4 fruit fly cellular contexts compared by ENCODE assay signal in the genomic region with DNA sequence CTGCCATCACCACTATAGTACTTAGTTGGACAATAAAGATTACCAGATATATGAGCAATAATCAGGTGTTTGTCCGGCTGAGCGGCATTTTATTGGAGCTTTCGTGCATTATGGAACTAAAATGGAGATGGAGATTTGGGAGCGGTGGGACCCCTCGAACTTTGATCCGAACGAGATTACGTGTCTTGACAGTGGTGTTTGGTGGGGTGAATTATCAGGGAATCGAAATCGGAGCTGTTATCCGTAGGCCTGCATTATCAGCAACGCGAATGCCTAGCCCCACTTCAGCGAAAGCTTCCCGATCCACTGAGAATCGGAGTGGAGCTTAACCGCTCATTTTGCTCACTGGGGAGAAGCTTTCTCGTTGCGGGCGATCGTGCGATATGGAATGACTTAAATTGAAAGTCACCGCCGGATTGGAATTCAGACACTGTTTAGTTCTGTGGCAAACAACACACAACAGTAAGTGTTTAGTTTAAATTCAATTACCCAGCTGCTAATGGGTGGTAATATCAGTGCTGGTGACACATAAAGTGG.
TF ChIP-seq lines count a peak whose summit lies in the region.

A gene (plus strand): TSS at position 417 of the 537 bp plus-strand sequence.

- TF ChIP-seq CTCF in whole organism, embryonic (GFP tag; optimal IDR thresholded peaks at IDR 0.05; lab: Kevin White, UChicago) = no peak

TF ChIP-seq in whole organism, adult, 20 proteins besides CTCF, POLR2A, EP300 and RAD21:
- TF ChIP-seq CG1620 (GFP tag; optimal IDR thresholded peaks at IDR 0.05; lab: Kevin White, UChicago) (no peak), CG11617 (GFP tag; optimal IDR thresholded peaks at IDR 0.05; lab: Kevin White, UChicago) (no peak), pad (GFP tag; optimal IDR thresholded peaks at IDR 0.05; lab: Kevin White, UChicago) (peak; percentile 23), toe (GFP tag; optimal IDR thresholded peaks at IDR 0.05; lab: Kevin White, UChicago) (no peak), CG7045 (GFP tag; optimal IDR thresholded peaks at IDR 0.05; lab: Kevin White, UChicago) (peak; percentile 34), cnc (optimal IDR thresholded peaks at IDR 0.05; lab: Kevin White, UChicago) (peak; percentile 59 to 60), CG5204 (GFP tag; optimal IDR thresholded peaks at IDR 0.05; lab: Kevin White, UChicago) (no peak), Mnt (GFP tag; optimal IDR thresholded peaks at IDR 0.05; lab: Kevin White, UChicago) (peak; percentile 55), bab1 (GFP tag; optimal IDR thresholded peaks at IDR 0.05; lab: Kevin White, UChicago) (no peak), CG33017 (tag; optimal IDR thresholded peaks at IDR 0.05; lab: Kevin White, UChicago) (peak; percentile 55), cic (GFP tag; optimal IDR thresholded peaks at IDR 0.05; lab: Kevin White, UChicago) (peak; percentile 74), CG7101 (tag; optimal IDR thresholded peaks at IDR 0.05; lab: Kevin White, UChicago) (peak; percentile 15), ovo (GFP tag; optimal IDR thresholded peaks at IDR 0.05; lab: Kevin White, UChicago) (no peak), CG12768 (GFP tag; optimal IDR thresholded peaks at IDR 0.05; lab: Kevin White, UChicago) (peak; percentile 72), Clk (GFP tag; optimal IDR thresholded peaks at IDR 0.05; lab: Kevin White, UChicago) (no peak), Crg-1 (GFP tag; optimal IDR thresholded peaks at IDR 0.05; lab: Kevin White, UChicago) (no peak), tj (GFP tag; optimal IDR thresholded peaks at IDR 0.05; lab: Kevin White, UChicago) (no peak), CG14711 (tag; optimal IDR thresholded peaks at IDR 0.05; lab: Kevin White, UChicago) (peak; percentile 0), Hr96 (GFP tag; optimal IDR thresholded peaks at IDR 0.05; lab: Kevin White, UChicago) (no peak), kay (GFP tag; lab: Kevin White, UChicago; ENCODE audit: borderline replicate concordance) (peak; percentile 88)
TF ChIP-seq in whole organism, adult: peak in this region for 10.

TF ChIP-seq in whole organism, embryonic, 481 proteins besides CTCF, POLR2A, EP300 and RAD21 (continues in another document):
- peak in 1 of 2 experiments; percentile 31 for TF ChIP-seq Trl (optimal IDR thresholded peaks at IDR 0.05; lab: Kevin White, UChicago)
- no peak for TF ChIP-seq Trl (GFP tag; optimal IDR thresholded peaks at IDR 0.05; lab: Kevin White, UChicago)
- peak; percentile 25 for TF ChIP-seq lab (GFP tag; optimal IDR thresholded peaks at IDR 0.05; lab: Kevin White, UChicago)
- peak in 1 of 2 experiments; percentile 94 for TF ChIP-seq Hr78 (GFP tag; optimal IDR thresholded peaks at IDR 0.05; lab: Kevin White, UChicago)
- no peak for TF ChIP-seq wek (GFP tag; optimal IDR thresholded peaks at IDR 0.05; lab: Kevin White, UChicago)
- no peak for TF ChIP-seq CG10209 (GFP tag; optimal IDR thresholded peaks at IDR 0.05; lab: Kevin White, UChicago)
- TF ChIP-seq Ssrp (tag; optimal IDR thresholded peaks at IDR 0.05; lab: Kevin White, UChicago) = no peak
- TF ChIP-seq CG17359 (tag; optimal IDR thresholded peaks at IDR 0.05; lab: Kevin White, UChicago) = no peak
- no peak for TF ChIP-seq hkb (optimal IDR thresholded peaks at IDR 0.05; lab: Kevin White, UChicago)
- TF ChIP-seq hkb (GFP tag; IDR thresholded peaks at IDR 0.05; lab: Robert Waterston, UW) = 0 out of 2 replicates have a peak, but pooled peaks have one; percentile 36
- TF ChIP-seq exex (tag; optimal IDR thresholded peaks at IDR 0.05; lab: Kevin White, UChicago) = peak; percentile 83
- TF ChIP-seq Med (GFP tag; lab: Kevin White, UChicago) = peak; percentile 55
- peak; percentile 66; the same call in 1 of the 2 replicates for TF ChIP-seq GATAe (GFP tag; conservative IDR thresholded peaks at IDR 0.05; lab: Robert Waterston, UW)
- TF ChIP-seq Dip3 (GFP tag; optimal IDR thresholded peaks at IDR 0.05; lab: Kevin White, UChicago) = no peak
- TF ChIP-seq sd (tag; optimal IDR thresholded peaks at IDR 0.05; lab: Kevin White, UChicago) = peak; percentile 67
- TF ChIP-seq CG8765 (GFP tag; IDR thresholded peaks at IDR 0.05; lab: Robert Waterston, UW) = no peak
- peak; percentile 30 for TF ChIP-seq Hey (tag; optimal IDR thresholded peaks at IDR 0.05; lab: Kevin White, UChicago)
- TF ChIP-seq mirr (GFP tag; optimal IDR thresholded peaks at IDR 0.05; lab: Kevin White, UChicago) = peak; percentile 63
- TF ChIP-seq grn (GFP tag; optimal IDR thresholded peaks at IDR 0.05; lab: Kevin White, UChicago) = peak; percentile 98
- TF ChIP-seq CG11723 (GFP tag; optimal IDR thresholded peaks at IDR 0.05; lab: Kevin White, UChicago) = no peak
- TF ChIP-seq CG15601 (tag; optimal IDR thresholded peaks at IDR 0.05; lab: Kevin White, UChicago) = peak; percentile 83
- peak; percentile 100 for TF ChIP-seq sug (tag; optimal IDR thresholded peaks at IDR 0.05; lab: Kevin White, UChicago)

TF ChIP-seq in whole organism, prepupa, 60 proteins besides CTCF, POLR2A, EP300 and RAD21:
- TF ChIP-seq CG8319 (GFP tag; optimal IDR thresholded peaks at IDR 0.05; lab: Kevin White, UChicago) (no peak), Smox (GFP tag; optimal IDR thresholded peaks at IDR 0.05; lab: Kevin White, UChicago) (no peak), CG6276 (GFP tag; optimal IDR thresholded peaks at IDR 0.05; lab: Kevin White, UChicago) (no peak), lz (GFP tag; optimal IDR thresholded peaks at IDR 0.05; lab: Kevin White, UChicago) (no peak), CG11294 (GFP tag; IDR thresholded peaks at IDR 0.05; lab: Robert Waterston, UW) (no peak), CG3919 (GFP tag; optimal IDR thresholded peaks at IDR 0.05; lab: Kevin White, UChicago) (peak; percentile 2), vri (GFP tag; optimal IDR thresholded peaks at IDR 0.05; lab: Kevin White, UChicago) (peak; percentile 75), svp (GFP tag; lab: Kevin White, UChicago) (peak; percentile 97), net (GFP tag; optimal IDR thresholded peaks at IDR 0.05; lab: Kevin White, UChicago) (peak; percentile 9), CG31627 (GFP tag; optimal IDR thresholded peaks at IDR 0.05; lab: Kevin White, UChicago) (no peak), Eip78C (GFP tag; lab: Kevin White, UChicago) (peak; percentile 28), Sox14 (GFP tag; optimal IDR thresholded peaks at IDR 0.05; lab: Kevin White, UChicago) (no peak), CG4318 (GFP tag; optimal IDR thresholded peaks at IDR 0.05; lab: Kevin White, UChicago) (no peak), salr (GFP tag; optimal IDR thresholded peaks at IDR 0.05; lab: Kevin White, UChicago) (no peak), CG6854 (GFP tag; optimal IDR thresholded peaks at IDR 0.05; lab: Kevin White, UChicago) (peak; percentile 23)

TF ChIP-seq in whole organism, wandering third instar larva, 38 proteins besides CTCF, POLR2A, EP300 and RAD21:
- no peak for TF ChIP-seq Jra (GFP tag; optimal IDR thresholded peaks at IDR 0.05; lab: Kevin White, UChicago)
- peak; percentile 15 for TF ChIP-seq h (GFP tag; optimal IDR thresholded peaks at IDR 0.05; lab: Kevin White, UChicago)
- peak in 1 of 2 experiments; percentile 30 for TF ChIP-seq dl (GFP tag; optimal IDR thresholded peaks at IDR 0.05; lab: Kevin White, UChicago; ENCODE audit: insufficient read depth in 1 of 2, partially characterized antibody in 2 of 2)
- no peak for TF ChIP-seq CG9705 (GFP tag; optimal IDR thresholded peaks at IDR 0.05; lab: Kevin White, UChicago)
- peak; percentile 30 for TF ChIP-seq CrebA (GFP tag; optimal IDR thresholded peaks at IDR 0.05; lab: Kevin White, UChicago; ENCODE audit: borderline replicate concordance)
- TF ChIP-seq psq (GFP tag; optimal IDR thresholded peaks at IDR 0.05; lab: Kevin White, UChicago) = no peak
